Worm (Caenorhabditis elegans) whole organism, young adult: Measurements from ENCODE around the gene tftc-3.

Experiments
- F23B12.7 ChIP-seq: sonication (generic microtip); optimal IDR thresholded peaks from 2 replicates; lab custom pipeline; 2017; ENCODE audit warnings: missing genetic modification characterization, mild to moderate bottlenecking, missing compliant biosample characterization, antibody characterized with exemption, moderate library complexity; ENCODE audit not compliant: insufficient read depth
- T07F8.4 ChIP-seq: sonication (generic microtip); optimal IDR thresholded peaks from 2 replicates; lab custom pipeline; 2016; ENCODE audit warnings: mild to moderate bottlenecking, missing genetic modification characterization, moderate library complexity, missing compliant biosample characterization
- ets-4 ChIP-seq: fragments of 200-800 bp; sonication (Bioruptor generic); optimal IDR thresholded peaks from 2 replicates; lab custom pipeline; 2018; ENCODE audit warnings: mild to moderate bottlenecking, missing genetic modification characterization, missing compliant biosample characterization
- mes-4 ChIP-seq: sonication (generic microtip); optimal IDR thresholded peaks from 2 replicates; lab custom pipeline; 2016; ENCODE audit warnings: missing genotype, missing genetic modification characterization, missing compliant biosample characterization
- nhr-80 ChIP-seq: sonication (generic microtip); optimal IDR thresholded peaks from 2 replicates; lab custom pipeline; 2016; ENCODE audit warnings: missing genetic modification characterization, missing compliant biosample characterization
- sea-2 ChIP-seq: fragments of 200-800 bp; sonication (Bioruptor generic); IDR thresholded peaks from 2 replicates; pipeline ENCODE4 v1.3.6; 2022; ENCODE audit warnings: missing genetic modification characterization, missing compliant biosample characterization
- tbp1 ChIP-seq: fragments of 200-800 bp; sonication (Bioruptor generic); optimal IDR thresholded peaks from 2 replicates; lab custom pipeline; 2018; ENCODE audit warnings: mild to moderate bottlenecking, missing genetic modification characterization, missing compliant biosample characterization
- zfh-2 ChIP-seq: fragments of 200-800 bp; sonication (Bioruptor generic); conservative IDR thresholded peaks from 2 replicates; pipeline ENCODE4 v1.3.6; 2022; ENCODE audit warnings: missing genetic modification reagents, missing genetic modification characterization, missing compliant biosample characterization
- ztf-25 ChIP-seq: fragments of 200-800 bp; sonication (Bioruptor generic); IDR thresholded peaks from 2 replicates; pipeline ENCODE4 v1.3.6; 2022; ENCODE audit warnings: missing genetic modification reagents, missing genetic modification characterization, missing compliant biosample characterization

ce11 chrV:10241121-10241803 is 31.1 kb upstream of the tftc-3 start, which contains the start of the genes C12D8.21 and col-148:
- TF ChIP-seq T07F8.4 (no peak), tbp1 (GFP tag; lab: Kevin White, UChicago) (no peak), zfh-2 (no peak), ets-4 (GFP tag; lab: Kevin White, UChicago) (no peak), mes-4 (no peak), F23B12.7 (no peak), nhr-80 (no peak), ztf-25 (GFP tag; lab: Robert Waterston, UW) (no peak), sea-2 (GFP tag; lab: Robert Waterston, UW) (no peak)
